Fruit fly (Drosophila melanogaster): Measurements from ENCODE around the gene xit.

xit gene

dm6 chrX:6852574-6852973 is 31.8 kb downstream of the xit start (continued):
- TF ChIP-seq Gug (GFP tag; IDR thresholded peaks at IDR 0.05), result peak; percentile 79
- peak; percentile 92 for TF ChIP-seq CHES-1-like (GFP tag; optimal IDR thresholded peaks at IDR 0.05)
- TF ChIP-seq ind (GFP tag; optimal IDR thresholded peaks at IDR 0.05), result peak; percentile 95
- peak; percentile 85 for TF ChIP-seq CG12744 (GFP tag; optimal IDR thresholded peaks at IDR 0.05)
- TF ChIP-seq NC2α (GFP tag; optimal IDR thresholded peaks at IDR 0.05), result peak; percentile 71
- TF ChIP-seq Oaz (GFP tag; IDR thresholded peaks at IDR 0.05), result peak; percentile 79
- TF ChIP-seq CG18262 (tag; optimal IDR thresholded peaks at IDR 0.05), result peak; percentile 90
- TF ChIP-seq CG14014 (GFP tag; IDR thresholded peaks at IDR 0.05), result peak; percentile 89
- peak; percentile 91 for TF ChIP-seq unpg (GFP tag; optimal IDR thresholded peaks at IDR 0.05)
- TF ChIP-seq ap (GFP tag; IDR thresholded peaks at IDR 0.05), result peak; percentile 80
- peak; percentile 90 for TF ChIP-seq CG12155 (GFP tag; optimal IDR thresholded peaks at IDR 0.05)
- TF ChIP-seq CG34224 (GFP tag; IDR thresholded peaks at IDR 0.05; ENCODE audit: partially characterized antibody), result 0 out of 3 replicates have a peak, but pooled peaks have one; percentile 35
- no peak for TF ChIP-seq CG42726 (GFP tag; IDR thresholded peaks at IDR 0.05; ENCODE audit: partially characterized antibody)
- TF ChIP-seq Ravus (GFP tag; IDR thresholded peaks at IDR 0.05), result peak; percentile 53
- TF ChIP-seq HLH3B (GFP tag; IDR thresholded peaks at IDR 0.05), result peak; percentile 83
- TF ChIP-seq ase (GFP tag; IDR thresholded peaks at IDR 0.05), result peak; percentile 70
- no peak for TF ChIP-seq Kr (GFP tag; optimal IDR thresholded peaks at IDR 0.05)
- TF ChIP-seq hb (GFP tag; IDR thresholded peaks at IDR 0.05; ENCODE audit: partially characterized antibody), result no peak
- no peak for TF ChIP-seq CG8478 (optimal IDR thresholded peaks at IDR 0.05)
- TF ChIP-seq phol (tag; optimal IDR thresholded peaks at IDR 0.05), result peak; percentile 93
- TF ChIP-seq CG4730 (GFP tag; IDR thresholded peaks at IDR 0.05), result peak; percentile 64
- TF ChIP-seq CG2712 (tag; optimal IDR thresholded peaks at IDR 0.05), result peak; percentile 92
- TF ChIP-seq Mrtf (GFP tag; IDR thresholded peaks at IDR 0.05), result peak; percentile 87
- TF ChIP-seq cwo (GFP tag; optimal IDR thresholded peaks at IDR 0.05), result peak; percentile 86
- TF ChIP-seq yki (optimal IDR thresholded peaks at IDR 0.05), result no peak
- TF ChIP-seq CG8290 (GFP tag; optimal IDR thresholded peaks at IDR 0.05), result peak; percentile 71
- TF ChIP-seq CG8290 (tag; optimal IDR thresholded peaks at IDR 0.05), result peak; percentile 37 to 96
- TF ChIP-seq otp (GFP tag; IDR thresholded peaks at IDR 0.05), result peak; percentile 83
- TF ChIP-seq Hr3 (GFP tag; optimal IDR thresholded peaks at IDR 0.05), result peak; percentile 82
- peak; percentile 91 for TF ChIP-seq CG10147 (GFP tag; optimal IDR thresholded peaks at IDR 0.05)
- TF ChIP-seq sd (tag; optimal IDR thresholded peaks at IDR 0.05), result peak; percentile 78
- TF ChIP-seq nerfin-2 (GFP tag; IDR thresholded peaks at IDR 0.05; ENCODE audit: partially characterized antibody), result no peak
- TF ChIP-seq Sox100B (GFP tag; optimal IDR thresholded peaks at IDR 0.05), result peak; percentile 85
- 0 out of 2 replicates have a peak, but pooled peaks have one; percentile 37 for TF ChIP-seq dati (GFP tag; IDR thresholded peaks at IDR 0.05)
- peak; percentile 94 for TF ChIP-seq bab2 (GFP tag; optimal IDR thresholded peaks at IDR 0.05)
- peak; percentile 52; the same call in 1 of the 2 replicates for TF ChIP-seq toy (GFP tag; IDR thresholded peaks at IDR 0.05)
- TF ChIP-seq HLHmδ (GFP tag; optimal IDR thresholded peaks at IDR 0.05), result no peak
- TF ChIP-seq Poxn (GFP tag; IDR thresholded peaks at IDR 0.05), result peak; percentile 43; the same call in 1 of the 2 replicates
- peak; percentile 78 for TF ChIP-seq H15 (GFP tag; IDR thresholded peaks at IDR 0.05)
- TF ChIP-seq CG9437 (GFP tag; optimal IDR thresholded peaks at IDR 0.05), result peak; percentile 86
- TF ChIP-seq oc (tag; optimal IDR thresholded peaks at IDR 0.05), result peak; percentile 77
- TF ChIP-seq stwl (tag; optimal IDR thresholded peaks at IDR 0.05), result peak; percentile 57
- TF ChIP-seq dmrt11E (tag; optimal IDR thresholded peaks at IDR 0.05), result peak; percentile 83
- TF ChIP-seq Doc3 (GFP tag; IDR thresholded peaks at IDR 0.05; ENCODE audit: partially characterized antibody), result no peak
- TF ChIP-seq dmrt99B (tag; optimal IDR thresholded peaks at IDR 0.05), result peak; percentile 92
- TF ChIP-seq CG14050 (GFP tag; IDR thresholded peaks at IDR 0.05), result peak; percentile 84
- TF ChIP-seq CG32772 (GFP tag; IDR thresholded peaks at IDR 0.05), result peak; percentile 82
- TF ChIP-seq vnd (GFP tag; IDR thresholded peaks at IDR 0.05; ENCODE audit: partially characterized antibody), result no peak; the same call in 2 of the 3 replicates
- peak; percentile 92 for TF ChIP-seq ems (GFP tag; optimal IDR thresholded peaks at IDR 0.05)
- TF ChIP-seq HLH54F (GFP tag; optimal IDR thresholded peaks at IDR 0.05), result peak; percentile 93
- peak; percentile 81 for TF ChIP-seq Optix (GFP tag; IDR thresholded peaks at IDR 0.05)
- peak; percentile 81 for TF ChIP-seq ewg (GFP tag; optimal IDR thresholded peaks at IDR 0.05)
